Worm (Caenorhabditis elegans) whole organism, L4/young adult: ENCODE data around the gene C04A11.1.

Experiments
- W03F9.2 ChIP-seq: fragments of 150-350 bp; optimal IDR thresholded peaks from 2 replicates; lab custom pipeline; 2014; ENCODE audit warnings: missing biosample characterization, missing genetic modification characterization
- dao-5 ChIP-seq: sonication (generic microtip); optimal IDR thresholded peaks from 2 replicates; lab custom pipeline; 2016; ENCODE audit warnings: missing genotype, missing genetic modification characterization, moderate library complexity, missing compliant biosample characterization
- him-1 ChIP-seq: sonication (generic microtip); optimal IDR thresholded peaks from 2 replicates; lab custom pipeline; 2016; ENCODE audit warnings: missing genotype, missing genetic modification reagents, missing genetic modification characterization, missing compliant biosample characterization

C04A11.1 gene

ce11 chrX:13647305-13647704, 13.0 kb upstream of the C04A11.1 start, which contains the start of gene C40C9.3:
Gene C40C9.3 (plus strand): TSS chrX:13647605.
- TF ChIP-seq W03F9.2 (tag; lab: Kevin White, UChicago), result no peak

- no peak for TF ChIP-seq W03F9.2 (tag; lab: Kevin White, UChicago)
- TF ChIP-seq dao-5, result no peak
- TF ChIP-seq him-1, result no peak
Measured at ce11 chrX:13650799-13651198, 9.5 kb upstream of the C04A11.1 start, which contains the start of gene C40C9.4. Gene C40C9.4 (plus strand): TSS chrX:13651099.

ce11 chrX:13653573-13653972, 6.7 kb upstream of the C04A11.1 start:
- TF ChIP-seq dao-5 (peak; percentile 22), him-1 (no peak), W03F9.2 (tag; lab: Kevin White, UChicago) (peak; percentile 1)

ce11 chrX:13654276-13654675, 6.0 kb upstream of the C04A11.1 start:
- TF ChIP-seq W03F9.2 (tag; lab: Kevin White, UChicago), result no peak

- TF ChIP-seq him-1 (no peak), W03F9.2 (tag; lab: Kevin White, UChicago) (no peak), dao-5 (no peak)
Measured at ce11 chrX:13655769-13656168, 4.5 kb upstream of the C04A11.1 start.

ce11 chrX:13663641-13664633, 3.6 kb downstream of the C04A11.1 start, which contains the start of gene C04A11.5:
Gene C04A11.5 (plus strand): TSS chrX:13664583.
- TF ChIP-seq dao-5 (no peak), him-1 (no peak), W03F9.2 (tag; lab: Kevin White, UChicago) (no peak)

- TF ChIP-seq dao-5, result peak; percentile 96
- peak; percentile 91 for TF ChIP-seq him-1
- peak; percentile 42 for TF ChIP-seq W03F9.2 (tag; lab: Kevin White, UChicago)
Measured at ce11 chrX:13665447-13665846, 5.1 kb downstream of the C04A11.1 start.

- TF ChIP-seq W03F9.2 (tag; lab: Kevin White, UChicago) (no peak), him-1 (no peak), dao-5 (no peak)
Measured at ce11 chrX:13666864-13667263, 6.6 kb downstream of the C04A11.1 start.

- TF ChIP-seq him-1 (no peak), dao-5 (no peak), W03F9.2 (tag; lab: Kevin White, UChicago) (no peak)
Measured at ce11 chrX:13668728-13669127, 8.4 kb downstream of the C04A11.1 start, which contains the start of gene C04A11.2. Gene C04A11.2 (minus strand): TSS chrX:13668828.

- TF ChIP-seq dao-5, result no peak
- TF ChIP-seq W03F9.2 (tag; lab: Kevin White, UChicago), result no peak
- TF ChIP-seq him-1, result no peak
Measured at ce11 chrX:13669641-13670040, 9.3 kb downstream of the C04A11.1 start.

- no peak for TF ChIP-seq him-1
- TF ChIP-seq dao-5, result no peak
- no peak for TF ChIP-seq W03F9.2 (tag; lab: Kevin White, UChicago)
Measured at ce11 chrX:13670966-13671365, 10.7 kb downstream of the C04A11.1 start.

- TF ChIP-seq dao-5 (no peak), him-1 (no peak), W03F9.2 (tag; lab: Kevin White, UChicago) (no peak)
Measured at ce11 chrX:13672622-13673021, 12.3 kb downstream of the C04A11.1 start.

ce11 chrX:13675444-13675843, 15.1 kb downstream of the C04A11.1 start:
- no peak for TF ChIP-seq W03F9.2 (tag; lab: Kevin White, UChicago)
- TF ChIP-seq dao-5, result no peak
- no peak for TF ChIP-seq him-1

- no peak for TF ChIP-seq him-1
- no peak for TF ChIP-seq dao-5
- TF ChIP-seq W03F9.2 (tag; lab: Kevin White, UChicago), result no peak
Measured at ce11 chrX:13676892-13677291, 16.6 kb downstream of the C04A11.1 start, which contains the start of gene gck-4. Gene gck-4 (plus strand): TSS chrX:13677192.

ce11 chrX:13685725-13686124, 25.4 kb downstream of the C04A11.1 start:
- TF ChIP-seq him-1 (no peak), dao-5 (no peak), W03F9.2 (tag; lab: Kevin White, UChicago) (no peak)
